Worm (Caenorhabditis elegans) whole organism, early embryonic: ENCODE measurements around the gene F58D2.2.

Experiments used
- ama-1 ChIP-seq: fragments of 150-350 bp; optimal IDR thresholded peaks from 2 replicates; lab custom pipeline; 2014
- scrt-1 ChIP-seq: fragments of 200-800 bp; sonication (Bioruptor generic); IDR thresholded peaks from 2 replicates; pipeline ENCODE4 v1.3.6; 2022; ENCODE audit warnings: missing genetic modification characterization, missing compliant biosample characterization
- tbx-11 ChIP-seq: fragments of 200-800 bp; sonication (Bioruptor generic); IDR thresholded peaks from 2 replicates; pipeline ENCODE4 v1.3.6; 2022; ENCODE audit warnings: missing genetic modification characterization, missing compliant biosample characterization
- tra-4 ChIP-seq: sonication (generic microtip); optimal IDR thresholded peaks from 2 replicates; lab custom pipeline; 2017; ENCODE audit warnings: missing genetic modification characterization, missing compliant biosample characterization

DNA sequence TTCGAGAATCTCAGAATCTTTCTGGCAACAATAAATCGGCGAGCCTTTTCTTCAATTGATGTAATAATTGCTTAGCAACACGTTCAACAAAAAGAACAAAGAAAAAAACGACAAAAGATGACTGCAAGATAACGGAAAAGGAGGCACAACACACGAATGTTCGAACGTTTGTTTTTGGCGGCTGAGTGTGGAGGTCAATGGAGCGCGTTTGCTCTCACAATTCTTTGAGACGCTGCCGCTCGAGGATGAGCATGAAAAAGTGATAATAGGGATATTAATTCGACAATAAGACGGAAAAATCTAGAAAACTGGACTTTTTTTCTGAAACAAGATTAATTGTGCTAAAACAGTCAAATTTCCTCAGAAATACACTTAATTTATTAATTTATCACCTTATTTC is 16.3 kb downstream of the F58D2.2 start:
- TF ChIP-seq scrt-1 (GFP tag; lab: Robert Waterston, UW) = no peak
- TF ChIP-seq ama-1 (lab: Kevin White, UChicago) = no peak
- no peak for TF ChIP-seq tbx-11
- TF ChIP-seq tra-4 (tag; lab: Kevin White, UChicago) = no peak
